Worm (Caenorhabditis elegans) whole organism, L4 larva: Measurements from ENCODE around the gene Y59A8B.19.
"Not testable (repeated sequence)": the region's sequence is repeated elsewhere in the genome, so short reads cannot be mapped to it uniquely, and the experiment has no call there.

Source experiments
- F10B5.3 ChIP-seq: sonication (generic microtip); optimal IDR thresholded peaks from 2 replicates; lab custom pipeline; 2016; ENCODE audit warnings: mild to moderate bottlenecking, missing genetic modification characterization, missing compliant biosample characterization
- R02D3.7 ChIP-seq: fragments of 150-350 bp; sonication (generic microtip); optimal IDR thresholded peaks from 3 replicates; lab custom pipeline; 2014; ENCODE audit warnings: missing biosample characterization, missing genetic modification characterization
- aly-2 ChIP-seq: sonication (generic microtip); optimal IDR thresholded peaks from 2 replicates; lab custom pipeline; 2018; ENCODE audit warnings: missing biosample characterization, missing genetic modification characterization
- ceh-20 ChIP-seq: fragments of 200-800 bp; sonication (Bioruptor generic); IDR thresholded peaks from 2 replicates; pipeline ENCODE4 v1.3.6; 2022; ENCODE audit warnings: missing genetic modification reagents, missing genetic modification characterization, missing compliant biosample characterization
- ceh-32 ChIP-seq: sonication (generic microtip); optimal IDR thresholded peaks from 2 replicates; lab custom pipeline; 2016; ENCODE audit warnings: mild to moderate bottlenecking, missing genetic modification characterization, missing compliant biosample characterization; ENCODE audit not compliant: poor library complexity
- ces-1 ChIP-seq: fragments of 150-350 bp; sonication (generic microtip); optimal IDR thresholded peaks from 4 replicates; lab custom pipeline; 2014; ENCODE audit warnings: missing biosample characterization, missing genetic modification reagents, missing genetic modification characterization
- dpl-1 ChIP-seq: fragments of 150-350 bp; optimal IDR thresholded peaks from 2 replicates; lab custom pipeline; 2014; ENCODE audit warnings: missing biosample characterization, missing genetic modification reagents, missing genetic modification characterization
- dve-1 ChIP-seq: sonication (generic microtip); optimal IDR thresholded peaks from 2 replicates; lab custom pipeline; 2017; ENCODE audit warnings: antibody characterized with exemption, mild to moderate bottlenecking, missing genetic modification characterization, missing compliant biosample characterization; ENCODE audit not compliant: insufficient read depth
- hlh-11 ChIP-seq: fragments of 200-800 bp; sonication (Bioruptor generic); optimal IDR thresholded peaks from 2 replicates; lab custom pipeline; 2018; ENCODE audit warnings: mild to moderate bottlenecking, missing genetic modification characterization, missing compliant biosample characterization
- lim-7 ChIP-seq: fragments of 200-800 bp; sonication (Bioruptor generic); IDR thresholded peaks from 2 replicates; pipeline ENCODE4 v1.3.6; 2022; ENCODE audit warnings: missing genetic modification characterization, missing compliant biosample characterization
- mxl-2 ChIP-seq: fragments of 200-800 bp; sonication (Bioruptor generic); conservative IDR thresholded peaks from 2 replicates; pipeline ENCODE4 v1.3.6; 2022; ENCODE audit warnings: missing genetic modification reagents, missing genetic modification characterization, missing compliant biosample characterization
- nhr-41 ChIP-seq: fragments of 200-800 bp; sonication (Bioruptor generic); IDR thresholded peaks from 2 replicates; pipeline ENCODE4 v1.3.6; 2022; ENCODE audit warnings: missing genetic modification reagents, missing genetic modification characterization, missing compliant biosample characterization
- spr-1 ChIP-seq: sonication (generic microtip); optimal IDR thresholded peaks from 2 replicates; lab custom pipeline; 2016; ENCODE audit warnings: mild to moderate bottlenecking, missing genetic modification characterization, missing compliant biosample characterization
- zfp-3 ChIP-seq: fragments of 200-800 bp; sonication (Bioruptor generic); conservative IDR thresholded peaks from 2 replicates; pipeline ENCODE4 v1.3.6; 2022; ENCODE audit warnings: missing genetic modification reagents, missing genetic modification characterization, missing compliant biosample characterization
- zip-11 ChIP-seq: fragments of 200-800 bp; sonication (Bioruptor generic); IDR thresholded peaks from 2 replicates; pipeline ENCODE4 v1.3.6; 2022; ENCODE audit warnings: missing genetic modification characterization, missing compliant biosample characterization
- ztf-11 ChIP-seq: fragments of 150-350 bp; optimal IDR thresholded peaks from 2 replicates; lab custom pipeline; 2014; ENCODE audit warnings: missing biosample characterization, missing genetic modification characterization
- ztf-7 ChIP-seq: fragments of 150-350 bp; optimal IDR thresholded peaks from 2 replicates; lab custom pipeline; 2014; ENCODE audit warnings: missing biosample characterization, missing genetic modification characterization

Y59A8B.19 gene

ce11 chrV:18043271-18043670, 36.2 kb downstream of the Y59A8B.19 start, which contains the start of gene ebp-1:
Gene ebp-1, plus strand, starts transcription at chrV:18043571.
- TF ChIP-seq hlh-11 (tag; lab: Kevin White, UChicago) (no peak), R02D3.7 (tag; lab: Kevin White, UChicago) (no peak), nhr-41 (GFP tag; lab: Robert Waterston, UW) (no peak), F10B5.3 (tag; lab: Kevin White, UChicago) (no peak), ztf-7 (no peak), spr-1 (tag; lab: Kevin White, UChicago) (no peak), aly-2 (tag; lab: Kevin White, UChicago) (no peak), ceh-32 (tag; lab: Kevin White, UChicago) (no peak), zfp-3 (GFP tag; lab: Robert Waterston, UW) (no peak), zip-11 (GFP tag; lab: Robert Waterston, UW) (no peak), lim-7 (GFP tag; lab: Robert Waterston, UW) (no peak), dve-1 (tag; lab: Kevin White, UChicago) (no peak), ztf-11 (tag; lab: Kevin White, UChicago) (no peak), ces-1 (no peak)
- TF ChIP-seq, all 104 proteins: peak for 0

- not testable (repeated sequence) for TF ChIP-seq dpl-1 (GFP tag; lab: Kevin White, UChicago); ceh-20; mxl-2 (GFP tag; lab: Robert Waterston, UW)
These were observed 48.4 kb downstream of the Y59A8B.19 start, which contains the start of the genes Y59A8B.25 and ebp-3 for ce11 chrV:18055297-18056019. Gene Y59A8B.25, minus strand, starts transcription at chrV:18055397. Gene ebp-3, plus strand, starts transcription at chrV:18055969.
